Fruit fly (Drosophila melanogaster) whole organism, prepupa: ENCODE measurements around the gene CG4161.

ENCODE experiments used
- CG31627 ChIP-seq: fragments of 200-800 bp; sonication (Bioruptor generic); optimal IDR thresholded peaks from 3 replicates; lab custom pipeline; 2016; ENCODE audit warnings: missing biosample characterization, missing genetic modification characterization
- CG6276 ChIP-seq: fragments of 200-800 bp; sonication (Bioruptor generic); optimal IDR thresholded peaks from 2 replicates; lab custom pipeline; 2017; ENCODE audit warnings: missing biosample characterization, mild to moderate bottlenecking, missing genetic modification characterization
- CG6808 ChIP-seq: fragments of 200-800 bp; sonication (Bioruptor generic); optimal IDR thresholded peaks from 3 replicates; lab custom pipeline; 2017; ENCODE audit warnings: missing biosample characterization, missing genetic modification characterization, mild to moderate bottlenecking, moderate library complexity, missing genetic modification reagents
- Ets96B ChIP-seq: fragments of 200-800 bp; optimal IDR thresholded peaks from 2 replicates; lab custom pipeline; 2019; ENCODE audit warnings: missing biosample characterization, mild to moderate bottlenecking, missing genetic modification characterization, moderate library complexity
- Hr4 ChIP-seq: fragments of 200-800 bp; sonication (Bioruptor generic); optimal IDR thresholded peaks from 3 replicates; lab custom pipeline; 2016; ENCODE audit warnings: missing biosample characterization, missing genetic modification characterization
- OdsH ChIP-seq: fragments of 200-800 bp; sonication (Bioruptor generic); optimal IDR thresholded peaks from 3 replicates; lab custom pipeline; 2016; ENCODE audit warnings: missing biosample characterization, missing genetic modification characterization
- Smox ChIP-seq: fragments of 200-800 bp; sonication (Bioruptor generic); optimal IDR thresholded peaks from 3 replicates; lab custom pipeline; 2016; ENCODE audit warnings: missing biosample characterization, missing genetic modification characterization
- eg ChIP-seq: fragments of 200-800 bp; sonication (Bioruptor generic); IDR thresholded peaks from 3 replicates; pipeline ENCODE4 v1.3.6; 2022; ENCODE audit warnings: missing biosample characterization, missing genetic modification characterization
- vri ChIP-seq: fragments of 200-800 bp; sonication (Bioruptor generic); optimal IDR thresholded peaks from 3 replicates; lab custom pipeline; 2016; ENCODE audit warnings: missing biosample characterization, mild to moderate bottlenecking, missing genetic modification characterization

DNA sequence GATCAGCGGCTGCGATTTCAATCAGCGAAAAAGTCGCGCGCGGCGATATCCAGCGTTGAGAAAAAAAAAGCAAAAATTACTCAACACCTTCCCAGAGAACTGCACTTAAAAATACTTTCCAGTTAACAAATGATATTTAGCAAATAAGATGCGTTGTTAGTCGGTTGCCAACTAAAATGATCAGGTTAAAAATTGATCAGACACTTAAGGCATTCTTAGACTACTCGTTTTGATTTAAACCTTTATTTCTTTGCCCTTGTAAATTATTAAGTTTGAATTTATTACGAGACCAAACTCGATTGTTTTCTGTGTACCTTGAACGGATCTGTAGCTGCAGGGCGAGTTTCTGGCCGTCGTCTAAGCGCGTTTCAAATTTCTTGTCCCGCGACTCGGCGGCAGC is 32.8 kb downstream of the CG4161 start:
- peak; percentile 5 for TF ChIP-seq Smox
- peak; percentile 67 for TF ChIP-seq CG6276 (GFP tag; lab: Kevin White, UChicago)
- TF ChIP-seq OdsH: peak; percentile 58
- TF ChIP-seq CG31627 (GFP tag; lab: Kevin White, UChicago): peak; percentile 35
- TF ChIP-seq CG6808: no peak
- TF ChIP-seq vri: peak; percentile 24
- no peak for TF ChIP-seq Ets96B
- peak; percentile 72 for TF ChIP-seq Hr4
- peak; percentile 72; the same call in 2 of the 3 replicates for TF ChIP-seq eg (GFP tag; lab: Robert Waterston, UW)
